Worm (Caenorhabditis elegans) whole organism, L1 larva: ENCODE data around the gene pigs-1.

Experiments used
- C34B4.2 ChIP-seq: sonication (generic microtip); optimal IDR thresholded peaks from 2 replicates; lab custom pipeline; 2017; ENCODE audit warnings: mild to moderate bottlenecking, missing genetic modification characterization, missing compliant biosample characterization
- ceh-90 ChIP-seq: sonication (generic microtip); optimal IDR thresholded peaks from 2 replicates; lab custom pipeline; 2016; ENCODE audit warnings: missing genetic modification characterization, missing compliant biosample characterization
- dsc-1 ChIP-seq: sonication (generic microtip); optimal IDR thresholded peaks from 2 replicates; lab custom pipeline; 2016; ENCODE audit warnings: mild to moderate bottlenecking, missing genetic modification characterization, missing compliant biosample characterization
- efl-3 ChIP-seq: fragments of 200-800 bp; sonication (Bioruptor generic); optimal IDR thresholded peaks from 2 replicates; lab custom pipeline; 2018; ENCODE audit warnings: mild to moderate bottlenecking, missing genetic modification characterization, missing compliant biosample characterization
- egl-27 ChIP-seq, 2 experiments: fragments of 150-350 bp in 1 of 2; sonication (generic microtip); optimal IDR thresholded peaks; 3 replicates each; lab custom pipeline; 2017 to 2018; ENCODE audit warnings: missing biosample characterization in 2 of 2, missing genetic modification characterization in 2 of 2, missing genetic modification reagents in 2 of 2
- ets-5 ChIP-seq: fragments of 200-800 bp; sonication (Bioruptor generic); IDR thresholded peaks from 2 replicates; pipeline ENCODE4 v1.3.6; 2022; ENCODE audit warnings: missing genetic modification characterization, missing compliant biosample characterization
- fkh-4 ChIP-seq: sonication (generic microtip); optimal IDR thresholded peaks from 2 replicates; lab custom pipeline; 2016; ENCODE audit warnings: missing compliant biosample characterization, missing genetic modification characterization, borderline replicate concordance
- hlh-4 ChIP-seq: sonication (generic microtip); optimal IDR thresholded peaks from 2 replicates; lab custom pipeline; 2016; ENCODE audit warnings: mild to moderate bottlenecking, missing genetic modification characterization, missing compliant biosample characterization
- jun-1 ChIP-seq: fragments of 150-350 bp; optimal IDR thresholded peaks from 2 replicates; lab custom pipeline; 2014; ENCODE audit warnings: missing biosample characterization, missing genetic modification reagents, missing genetic modification characterization
- lin-39 ChIP-seq: fragments of 150-350 bp; optimal IDR thresholded peaks from 2 replicates; lab custom pipeline; 2014; ENCODE audit warnings: missing biosample characterization, missing genetic modification reagents, missing genetic modification characterization
- nhr-76 ChIP-seq: sonication (generic microtip); optimal IDR thresholded peaks from 2 replicates; lab custom pipeline; 2017; ENCODE audit warnings: missing biosample characterization, missing genetic modification characterization
- nhr-77 ChIP-seq: fragments of 150-350 bp; optimal IDR thresholded peaks from 2 replicates; lab custom pipeline; 2014; ENCODE audit warnings: missing biosample characterization, missing genetic modification characterization
- pag-3 ChIP-seq: sonication (generic microtip); optimal IDR thresholded peaks from 2 replicates; lab custom pipeline; 2017; ENCODE audit warnings: missing genetic modification characterization, mild to moderate bottlenecking, missing compliant biosample characterization, antibody characterized with exemption, borderline replicate concordance; ENCODE audit not compliant: insufficient read depth
- unc-98 ChIP-seq: fragments of 200-800 bp; sonication (Bioruptor generic); IDR thresholded peaks from 2 replicates; pipeline ENCODE4 v1.3.6; 2022; ENCODE audit warnings: missing genetic modification characterization, missing compliant biosample characterization
- vab-15 ChIP-seq: sonication (generic microtip); optimal IDR thresholded peaks from 2 replicates; lab custom pipeline; 2017; ENCODE audit warnings: missing genotype, mild to moderate bottlenecking, missing genetic modification characterization, missing compliant biosample characterization
- zip-4 ChIP-seq: fragments of 200-800 bp; sonication (Bioruptor generic); optimal IDR thresholded peaks from 2 replicates; lab custom pipeline; 2018; ENCODE audit warnings: mild to moderate bottlenecking, missing genetic modification characterization, moderate library complexity, missing compliant biosample characterization

pigs-1 gene

ce11 chrIV:10110417-10110816, 38.4 kb downstream of the pigs-1 start, which contains the start of gene egl-38:
Gene egl-38 (minus strand): TSS chrIV:10110517.
- no peak for TF ChIP-seq zip-4
- TF ChIP-seq dsc-1 (tag; lab: Kevin White, UChicago), result no peak
- TF ChIP-seq nhr-77 (tag; lab: Kevin White, UChicago), result no peak
- TF ChIP-seq ets-5 (GFP tag; lab: Robert Waterston, UW), result no peak
- TF ChIP-seq hlh-4, result no peak
- no peak for TF ChIP-seq efl-3
- TF ChIP-seq nhr-76 (tag; lab: Kevin White, UChicago), result no peak
- TF ChIP-seq pag-3, result no peak
- TF ChIP-seq C34B4.2 (tag; lab: Kevin White, UChicago), result no peak
- no peak for TF ChIP-seq lin-39
- no peak for TF ChIP-seq egl-27 (tag; optimal IDR thresholded peaks at IDR 0.05; lab: Kevin White, UChicago)
- TF ChIP-seq vab-15, result no peak
- TF ChIP-seq ceh-90, result no peak
- TF ChIP-seq fkh-4 (tag; lab: Kevin White, UChicago), result no peak
- no peak for TF ChIP-seq jun-1 (tag; lab: Kevin White, UChicago)
- TF ChIP-seq unc-98 (GFP tag; lab: Robert Waterston, UW), result no peak
